Fruit fly (Drosophila melanogaster): ENCODE results near the gene CG10086.

The CG10086 gene

DNA sequence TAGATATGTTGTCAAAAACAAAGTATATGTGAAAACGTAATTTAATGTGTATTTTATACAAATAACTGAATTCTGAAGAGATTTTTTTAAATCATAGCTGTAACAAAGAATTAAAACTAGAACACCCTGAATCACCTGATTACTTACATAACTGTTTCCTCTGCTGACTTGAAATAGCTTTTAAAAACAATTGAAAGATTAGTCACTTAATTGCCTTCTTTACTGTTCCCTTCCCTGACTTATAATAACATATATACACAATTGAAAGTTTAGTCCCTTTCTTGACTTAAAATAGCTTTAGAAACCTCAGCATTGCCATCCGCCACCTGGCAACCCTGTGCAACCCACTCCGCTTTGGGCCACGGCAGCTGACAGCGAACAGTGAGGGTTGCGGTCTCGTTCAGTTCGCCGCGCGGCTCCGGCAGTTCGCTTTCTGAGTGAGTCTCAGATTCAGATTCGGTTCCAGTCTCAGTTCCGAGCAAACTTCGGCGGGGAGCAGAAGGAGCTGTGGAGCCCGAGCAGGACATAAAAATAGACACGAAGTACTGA lies 23.6 kb downstream of the CG10086 start, which contains the start of gene CG34384:
Gene CG34384 (plus strand): TSS at position 381 of the 549 bp plus-strand sequence.
- TF ChIP-seq CG3919 (GFP tag; optimal IDR thresholded peaks at IDR 0.05) (peak; percentile 56), fd59A (GFP tag; optimal IDR thresholded peaks at IDR 0.05) (peak; percentile 4), achi (GFP tag; optimal IDR thresholded peaks at IDR 0.05) (peak; percentile 28), Ets96B (tag; optimal IDR thresholded peaks at IDR 0.05) (peak; percentile 45), Sox15 (GFP tag; optimal IDR thresholded peaks at IDR 0.05) (no peak), CG15336 (GFP tag; IDR thresholded peaks at IDR 0.05) (no peak), ss (GFP tag; optimal IDR thresholded peaks at IDR 0.05) (peak; percentile 18 to 58), CG31627 (GFP tag; optimal IDR thresholded peaks at IDR 0.05) (peak; percentile 41), Blimp-1 (GFP tag; optimal IDR thresholded peaks at IDR 0.05) (peak; percentile 9), salr (GFP tag; optimal IDR thresholded peaks at IDR 0.05) (peak in 1 of 2 experiments; percentile 18), CG4318 (GFP tag; optimal IDR thresholded peaks at IDR 0.05) (peak; percentile 3), net (GFP tag; optimal IDR thresholded peaks at IDR 0.05) (no peak), Met (GFP tag; optimal IDR thresholded peaks at IDR 0.05) (peak; percentile 48), fkh (GFP tag; optimal IDR thresholded peaks at IDR 0.05) (no peak), CG32006 (GFP tag; optimal IDR thresholded peaks at IDR 0.05) (peak; percentile 57), CG7368 (GFP tag; optimal IDR thresholded peaks at IDR 0.05) (no peak), fd85E (GFP tag; optimal IDR thresholded peaks at IDR 0.05) (no peak), pdm3 (GFP tag; optimal IDR thresholded peaks at IDR 0.05) (peak; percentile 41), dsx (GFP tag; optimal IDR thresholded peaks at IDR 0.05; ENCODE audit: poor library complexity, severe bottlenecking) (peak; percentile 0), CG6163 (GFP tag; IDR thresholded peaks at IDR 0.05) (no peak), Gug (GFP tag; IDR thresholded peaks at IDR 0.05) (no peak), Hr39 (GFP tag; optimal IDR thresholded peaks at IDR 0.05) (peak; percentile 30), Ets21C (GFP tag; optimal IDR thresholded peaks at IDR 0.05) (peak; percentile 5), Sox14 (GFP tag; optimal IDR thresholded peaks at IDR 0.05) (peak; percentile 16), Lpt (GFP tag; optimal IDR thresholded peaks at IDR 0.05) (no peak), OdsH (GFP tag; optimal IDR thresholded peaks at IDR 0.05) (peak; percentile 39), CG6792 (GFP tag; optimal IDR thresholded peaks at IDR 0.05) (peak; percentile 52), dac (GFP tag; optimal IDR thresholded peaks at IDR 0.05) (no peak), CG11902 (GFP tag; optimal IDR thresholded peaks at IDR 0.05) (peak; percentile 12), CG11294 (GFP tag; IDR thresholded peaks at IDR 0.05) (no peak), CG6854 (GFP tag; optimal IDR thresholded peaks at IDR 0.05) (no peak), Hr4 (GFP tag; optimal IDR thresholded peaks at IDR 0.05) (peak; percentile 27), CG6276 (GFP tag; optimal IDR thresholded peaks at IDR 0.05) (no peak), CG3032 (tag; optimal IDR thresholded peaks at IDR 0.05) (peak; percentile 49), lz (GFP tag; optimal IDR thresholded peaks at IDR 0.05) (peak; percentile 54), CG10631 (GFP tag; optimal IDR thresholded peaks at IDR 0.05) (peak; percentile 31), Eip75B (GFP tag; optimal IDR thresholded peaks at IDR 0.05) (peak; percentile 59), svp (GFP tag) (peak; percentile 82), Hr38 (GFP tag; optimal IDR thresholded peaks at IDR 0.05) (no peak), CG16779 (tag; optimal IDR thresholded peaks at IDR 0.05) (no peak), esn (GFP tag; optimal IDR thresholded peaks at IDR 0.05) (peak; percentile 56), spab (GFP tag; optimal IDR thresholded peaks at IDR 0.05) (peak; percentile 60), CG8632 (GFP tag; optimal IDR thresholded peaks at IDR 0.05) (peak; percentile 19), vri (GFP tag; optimal IDR thresholded peaks at IDR 0.05) (no peak), eg (GFP tag; IDR thresholded peaks at IDR 0.05) (no peak), CG6808 (GFP tag; optimal IDR thresholded peaks at IDR 0.05) (peak; percentile 68), topi (GFP tag; optimal IDR thresholded peaks at IDR 0.05) (peak; percentile 42), acj6 (GFP tag; optimal IDR thresholded peaks at IDR 0.05) (peak; percentile 30), CG11762 (GFP tag; optimal IDR thresholded peaks at IDR 0.05; ENCODE audit: insufficient read depth) (no peak), CG10669 (GFP tag; optimal IDR thresholded peaks at IDR 0.05) (peak; percentile 40), Eip93F (GFP tag; optimal IDR thresholded peaks at IDR 0.05) (no peak), Sox102F (GFP tag; optimal IDR thresholded peaks at IDR 0.05) (peak; percentile 5)
